Worm (Caenorhabditis elegans) whole organism, L4 larva: Measurements from ENCODE around the gene K01A12.4.
A peak's percentile ranks its signal among the peaks of the same experiment; 100 is the strongest.

ENCODE experiments used
- ZK546.5 ChIP-seq, 2 experiments: sonication (generic microtip); optimal IDR thresholded peaks; 2 replicates each; lab custom pipeline; 2017; ENCODE audit warnings: missing biosample characterization in 2 of 2, missing genetic modification characterization in 2 of 2
- fkh-10 ChIP-seq: fragments of 150-350 bp; optimal IDR thresholded peaks from 2 replicates; lab custom pipeline; 2014; ENCODE audit warnings: missing biosample characterization, missing genetic modification reagents, missing genetic modification characterization
- lin-39 ChIP-seq: fragments of 150-350 bp; optimal IDR thresholded peaks from 2 replicates; lab custom pipeline; 2014; ENCODE audit warnings: missing biosample characterization, missing genetic modification reagents, missing genetic modification characterization
- mxl-3 ChIP-seq: fragments of 200-800 bp; sonication (Bioruptor generic); optimal IDR thresholded peaks from 2 replicates; lab custom pipeline; 2018; ENCODE audit warnings: mild to moderate bottlenecking, missing genetic modification characterization, missing compliant biosample characterization
- nhr-11 ChIP-seq: fragments of 150-350 bp; optimal IDR thresholded peaks from 2 replicates; lab custom pipeline; 2014; ENCODE audit warnings: missing biosample characterization, missing genetic modification characterization
- nhr-28 ChIP-seq: fragments of 150-350 bp; optimal IDR thresholded peaks from 2 replicates; lab custom pipeline; 2014; ENCODE audit warnings: missing biosample characterization, missing genetic modification characterization
- pqm-1 ChIP-seq: sonication (generic microtip); optimal IDR thresholded peaks from 2 replicates; lab custom pipeline; 2017; ENCODE audit warnings: missing biosample characterization, missing genetic modification characterization
- snpc-1.2 ChIP-seq: fragments of 200-800 bp; sonication (Bioruptor generic); IDR thresholded peaks from 2 replicates; pipeline ENCODE4 v1.3.6; 2022; ENCODE audit warnings: missing genetic modification reagents, missing genetic modification characterization, missing compliant biosample characterization
- spr-3 ChIP-seq: fragments of 200-800 bp; sonication (Bioruptor generic); optimal IDR thresholded peaks from 2 replicates; lab custom pipeline; 2018; ENCODE audit warnings: mild to moderate bottlenecking, missing genetic modification characterization, missing compliant biosample characterization

DNA sequence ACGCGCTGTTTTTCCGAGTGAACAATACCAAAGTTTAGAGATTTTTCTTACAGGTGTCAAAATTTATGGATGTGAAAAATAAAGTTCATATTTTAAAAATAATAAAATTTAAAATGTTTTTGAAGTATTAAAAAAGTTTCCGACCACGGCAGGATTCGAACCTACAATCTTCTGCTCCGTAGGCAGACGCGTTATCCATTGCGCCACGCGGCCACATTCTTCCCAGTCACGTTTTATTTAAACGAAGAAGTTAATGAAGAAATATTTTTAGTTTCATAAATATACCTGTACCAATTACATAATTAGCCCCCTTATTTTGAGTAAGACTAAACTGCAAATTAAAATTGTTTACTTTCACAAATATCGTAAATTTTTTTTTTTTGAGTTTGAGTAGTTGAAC lies 29.9 kb downstream of the K01A12.4 start:
- TF ChIP-seq fkh-10 (GFP tag; lab: Kevin White, UChicago) (no peak), lin-39 (tag; lab: Kevin White, UChicago) (no peak), snpc-1.2 (GFP tag; lab: Robert Waterston, UW) (peak; percentile 74), spr-3 (GFP tag; lab: Kevin White, UChicago) (no peak), mxl-3 (GFP tag; lab: Kevin White, UChicago) (no peak), pqm-1 (no peak), nhr-28 (tag; lab: Kevin White, UChicago) (no peak), ZK546.5 (tag; optimal IDR thresholded peaks at IDR 0.05; lab: Kevin White, UChicago) (no peak), nhr-11 (tag; lab: Kevin White, UChicago) (no peak)
